Worm (Caenorhabditis elegans) whole organism, midembryonic: Measurements from ENCODE around the gene sprr-3.

Experiments used
- T22C8.4 ChIP-seq: fragments of 200-800 bp; sonication (Bioruptor generic); IDR thresholded peaks from 2 replicates; pipeline ENCODE4 v1.3.6; 2022; ENCODE audit warnings: missing genetic modification characterization, missing compliant biosample characterization
- cog-1 ChIP-seq: sonication (generic microtip); optimal IDR thresholded peaks from 2 replicates; lab custom pipeline; 2016; ENCODE audit warnings: missing genetic modification characterization, missing compliant biosample characterization
- flt-1 ChIP-seq: fragments of 200-800 bp; sonication (Bioruptor generic); IDR thresholded peaks from 2 replicates; pipeline ENCODE4 v1.3.6; 2022; ENCODE audit warnings: missing genetic modification characterization, missing compliant biosample characterization
- klf-2 ChIP-seq: fragments of 200-800 bp; sonication (Bioruptor generic); conservative IDR thresholded peaks from 2 replicates; pipeline ENCODE4 v1.3.6; 2022; ENCODE audit warnings: missing genetic modification reagents, missing genetic modification characterization, missing compliant biosample characterization
- med-1 ChIP-seq: sonication (generic microtip); optimal IDR thresholded peaks from 2 replicates; lab custom pipeline; 2017; ENCODE audit warnings: missing genetic modification characterization, mild to moderate bottlenecking, missing compliant biosample characterization, antibody characterized with exemption, missing genetic modification reagents; ENCODE audit not compliant: insufficient read depth
- ref-1 ChIP-seq: fragments of 200-800 bp; sonication (Bioruptor generic); conservative IDR thresholded peaks from 2 replicates; pipeline ENCODE4 v1.3.6; 2022; ENCODE audit warnings: missing genetic modification reagents, missing genetic modification characterization, missing compliant biosample characterization
- tab-1 ChIP-seq: fragments of 200-800 bp; sonication (Bioruptor generic); IDR thresholded peaks from 2 replicates; pipeline ENCODE4 v1.3.6; 2022; ENCODE audit warnings: missing genetic modification characterization, missing compliant biosample characterization
- ztf-23 ChIP-seq: fragments of 200-800 bp; sonication (Bioruptor generic); IDR thresholded peaks from 2 replicates; pipeline ENCODE4 v1.3.6; 2022; ENCODE audit warnings: missing genetic modification reagents, missing genetic modification characterization, missing compliant biosample characterization
- ztf-29 ChIP-seq: fragments of 200-800 bp; sonication (Bioruptor generic); IDR thresholded peaks from 2 replicates; pipeline ENCODE4 v1.3.6; 2022; ENCODE audit warnings: missing genetic modification reagents, missing genetic modification characterization, missing compliant biosample characterization

DNA sequence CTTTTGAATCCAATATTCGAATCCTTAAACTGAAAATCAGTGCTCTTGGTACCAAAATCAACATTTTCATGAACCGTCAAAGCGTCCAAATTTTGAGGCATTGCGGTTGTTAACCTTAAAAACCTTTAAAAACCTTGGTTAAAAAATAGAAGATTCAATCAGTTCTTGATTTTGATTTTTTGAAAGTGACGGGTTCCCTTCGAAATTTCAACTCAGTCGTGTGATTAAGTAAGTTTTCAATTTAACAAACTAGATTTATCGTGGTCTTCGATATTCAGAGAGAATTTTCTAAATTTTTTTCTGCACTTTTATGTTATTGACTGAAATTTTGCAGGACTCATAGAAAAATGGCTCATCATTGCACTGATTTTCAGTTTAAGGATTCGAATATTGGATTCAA is 26.2 kb downstream of the sprr-3 start, which contains the start of the genes Y69A2AR.25 and Y69A2AR.12:
- TF ChIP-seq ztf-23 (GFP tag; lab: Robert Waterston, UW) (no peak), cog-1 (tag; lab: Kevin White, UChicago) (no peak), T22C8.4 (GFP tag; lab: Robert Waterston, UW) (no peak), med-1 (GFP tag; lab: Kevin White, UChicago) (no peak), tab-1 (GFP tag; lab: Robert Waterston, UW) (no peak), flt-1 (GFP tag; lab: Robert Waterston, UW) (no peak), ref-1 (GFP tag; lab: Robert Waterston, UW) (no peak), ztf-29 (GFP tag; lab: Robert Waterston, UW) (no peak), klf-2 (no peak)
